Worm (Caenorhabditis elegans) whole organism, early embryonic: ENCODE data around the gene F15D4.6.

Experiments
- B0310.2 ChIP-seq: sonication (generic microtip); optimal IDR thresholded peaks from 2 replicates; lab custom pipeline; 2016; ENCODE audit warnings: mild to moderate bottlenecking, missing genetic modification characterization, missing compliant biosample characterization
- F13C5.2 ChIP-seq: sonication (generic microtip); optimal IDR thresholded peaks from 2 replicates; lab custom pipeline; 2017; ENCODE audit warnings: mild to moderate bottlenecking, missing genetic modification characterization, inconsistent platforms, missing compliant biosample characterization
- aly-1 ChIP-seq: sonication (generic microtip); optimal IDR thresholded peaks from 2 replicates; lab custom pipeline; 2016; ENCODE audit warnings: missing genetic modification characterization, missing compliant biosample characterization
- ama-1 ChIP-seq: fragments of 150-350 bp; optimal IDR thresholded peaks from 2 replicates; lab custom pipeline; 2014
- ceh-13 ChIP-seq: fragments of 200-800 bp; sonication (Bioruptor generic); optimal IDR thresholded peaks from 2 replicates; lab custom pipeline; 2018; ENCODE audit warnings: mild to moderate bottlenecking, missing genetic modification characterization, missing compliant biosample characterization
- ceh-36 ChIP-seq: sonication (generic microtip); optimal IDR thresholded peaks from 2 replicates; lab custom pipeline; 2016; ENCODE audit warnings: missing genetic modification characterization, inconsistent platforms, missing compliant biosample characterization
- ets-7 ChIP-seq: sonication (generic microtip); optimal IDR thresholded peaks from 2 replicates; lab custom pipeline; 2016; ENCODE audit warnings: missing genotype, missing genetic modification characterization, missing compliant biosample characterization
- flt-1 ChIP-seq: fragments of 200-800 bp; sonication (Bioruptor generic); IDR thresholded peaks from 2 replicates; pipeline ENCODE4 v1.3.6; 2022; ENCODE audit warnings: missing genetic modification characterization, missing compliant biosample characterization
- hmbx-1 ChIP-seq: sonication (generic microtip); optimal IDR thresholded peaks from 2 replicates; lab custom pipeline; 2016; ENCODE audit warnings: mild to moderate bottlenecking, missing genetic modification characterization, missing compliant biosample characterization
- hmg-4 ChIP-seq: fragments of 200-800 bp; sonication (Bioruptor generic); optimal IDR thresholded peaks from 2 replicates; lab custom pipeline; 2018; ENCODE audit warnings: mild to moderate bottlenecking, missing genetic modification characterization, missing compliant biosample characterization
- hnd-1 ChIP-seq: sonication (generic microtip); optimal IDR thresholded peaks from 2 replicates; lab custom pipeline; 2016; ENCODE audit warnings: missing genetic modification characterization, missing compliant biosample characterization
- pes-1 ChIP-seq: fragments of 200-800 bp; sonication (Bioruptor generic); IDR thresholded peaks from 2 replicates; pipeline ENCODE4 v1.3.6; 2022; ENCODE audit warnings: missing genetic modification reagents, missing genetic modification characterization, missing compliant biosample characterization
- scrt-1 ChIP-seq: fragments of 200-800 bp; sonication (Bioruptor generic); IDR thresholded peaks from 2 replicates; pipeline ENCODE4 v1.3.6; 2022; ENCODE audit warnings: missing genetic modification characterization, missing compliant biosample characterization
- sea-1 ChIP-seq: fragments of 200-800 bp; sonication (Bioruptor generic); conservative IDR thresholded peaks from 2 replicates; pipeline ENCODE4 v1.3.6; 2022; ENCODE audit warnings: missing genetic modification characterization, missing compliant biosample characterization
- tbx-11 ChIP-seq: fragments of 200-800 bp; sonication (Bioruptor generic); IDR thresholded peaks from 2 replicates; pipeline ENCODE4 v1.3.6; 2022; ENCODE audit warnings: missing genetic modification characterization, missing compliant biosample characterization
- tbx-37 ChIP-seq: fragments of 200-800 bp; sonication (Bioruptor generic); conservative IDR thresholded peaks from 2 replicates; pipeline ENCODE4 v1.3.6; 2022; ENCODE audit warnings: missing genetic modification reagents, missing genetic modification characterization, missing compliant biosample characterization
- tra-4 ChIP-seq: sonication (generic microtip); optimal IDR thresholded peaks from 2 replicates; lab custom pipeline; 2017; ENCODE audit warnings: missing genetic modification characterization, missing compliant biosample characterization

The F15D4.6 gene

ce11 chrII:13297935-13298334, 48.9 kb downstream of the F15D4.6 start:
- TF ChIP-seq scrt-1 (GFP tag; lab: Robert Waterston, UW) (no peak), B0310.2 (tag; lab: Kevin White, UChicago) (no peak), ets-7 (tag; lab: Kevin White, UChicago) (no peak), tbx-11 (GFP tag; lab: Robert Waterston, UW) (no peak), pes-1 (no peak), tra-4 (tag; lab: Kevin White, UChicago) (no peak), ceh-36 (tag; lab: Kevin White, UChicago) (no peak), ceh-13 (GFP tag; lab: Kevin White, UChicago) (no peak), tbx-37 (GFP tag; lab: Robert Waterston, UW) (no peak), hmg-4 (GFP tag; lab: Kevin White, UChicago) (no peak), aly-1 (tag; lab: Kevin White, UChicago) (no peak), F13C5.2 (tag; lab: Kevin White, UChicago) (no peak), hnd-1 (tag; lab: Kevin White, UChicago) (no peak), hmbx-1 (tag; lab: Kevin White, UChicago) (no peak), ama-1 (lab: Kevin White, UChicago) (no peak), flt-1 (GFP tag; lab: Robert Waterston, UW) (no peak)

- no peak for TF ChIP-seq pes-1
- no peak for TF ChIP-seq scrt-1 (GFP tag; lab: Robert Waterston, UW)
- TF ChIP-seq ceh-36 (tag; lab: Kevin White, UChicago), result no peak
- no peak for TF ChIP-seq aly-1 (tag; lab: Kevin White, UChicago)
- TF ChIP-seq flt-1 (GFP tag; lab: Robert Waterston, UW), result no peak
Measured at ce11 chrII:13298534-13298933, 49.5 kb downstream of the F15D4.6 start.

- TF ChIP-seq pes-1, result no peak
- TF ChIP-seq tbx-11 (GFP tag; lab: Robert Waterston, UW), result no peak
- TF ChIP-seq scrt-1 (GFP tag; lab: Robert Waterston, UW), result no peak
- TF ChIP-seq ets-7 (tag; lab: Kevin White, UChicago), result no peak
- no peak for TF ChIP-seq hnd-1 (tag; lab: Kevin White, UChicago)
- no peak for TF ChIP-seq ama-1 (lab: Kevin White, UChicago)
- no peak for TF ChIP-seq hmbx-1 (tag; lab: Kevin White, UChicago)
- no peak for TF ChIP-seq hmg-4 (GFP tag; lab: Kevin White, UChicago)
- no peak for TF ChIP-seq flt-1 (GFP tag; lab: Robert Waterston, UW)
- no peak for TF ChIP-seq aly-1 (tag; lab: Kevin White, UChicago)
- TF ChIP-seq ceh-13 (GFP tag; lab: Kevin White, UChicago), result no peak
- no peak for TF ChIP-seq tra-4 (tag; lab: Kevin White, UChicago)
- TF ChIP-seq F13C5.2 (tag; lab: Kevin White, UChicago), result no peak
- no peak for TF ChIP-seq B0310.2 (tag; lab: Kevin White, UChicago)
- no peak for TF ChIP-seq ceh-36 (tag; lab: Kevin White, UChicago)
- TF ChIP-seq sea-1 (GFP tag; lab: Robert Waterston, UW), result no peak
- no peak for TF ChIP-seq tbx-37 (GFP tag; lab: Robert Waterston, UW)
Measured at ce11 chrII:13299166-13299805, 50.3 kb downstream of the F15D4.6 start.
